Fruit fly (Drosophila melanogaster) whole organism, embryonic: Measurements from ENCODE around the gene CG11970.
A peak's percentile ranks its signal among the peaks of the same experiment; 100 is the strongest.

ENCODE experiments used
- Ada2b ChIP-seq: fragments of 200-800 bp; sonication (Bioruptor generic); IDR thresholded peaks from 2 replicates; pipeline ENCODE4 v1.3.6; 2022; ENCODE audit warnings: missing biosample characterization, missing genetic modification characterization
- Atf-2 ChIP-seq: fragments of 200-800 bp; sonication (Bioruptor generic); optimal IDR thresholded peaks from 2 replicates; lab custom pipeline; 2016; ENCODE audit warnings: missing biosample characterization, missing genetic modification characterization
- Atf6 ChIP-seq: fragments of 200-800 bp; sonication (Bioruptor generic); IDR thresholded peaks from 2 replicates; pipeline ENCODE4 v1.3.6; 2022; ENCODE audit warnings: missing biosample characterization, missing genetic modification characterization
- Bteb2 ChIP-seq: fragments of 200-800 bp; sonication (Bioruptor generic); optimal IDR thresholded peaks from 2 replicates; lab custom pipeline; 2016; ENCODE audit warnings: missing biosample characterization, missing genetic modification characterization
- CG10431 ChIP-seq: fragments of 200-800 bp; sonication (Bioruptor generic); optimal IDR thresholded peaks from 3 replicates; lab custom pipeline; 2018; ENCODE audit warnings: missing biosample characterization, mild to moderate bottlenecking, missing genetic modification characterization
- CG10543 ChIP-seq: fragments of 200-800 bp; sonication (Bioruptor generic); optimal IDR thresholded peaks from 3 replicates; lab custom pipeline; 2017; ENCODE audit warnings: missing biosample characterization, mild to moderate bottlenecking, missing genetic modification characterization, moderate library complexity
- CG11456 ChIP-seq: fragments of 200-800 bp; sonication (Bioruptor generic); IDR thresholded peaks from 3 replicates; pipeline ENCODE4 v1.3.6; 2022; ENCODE audit warnings: missing biosample characterization, missing genetic modification characterization
- CG1233 ChIP-seq: fragments of 200-800 bp; sonication (Bioruptor generic); optimal IDR thresholded peaks from 4 replicates; lab custom pipeline; 2018; ENCODE audit warnings: missing biosample characterization, mild to moderate bottlenecking, missing genetic modification characterization
- CG14050 ChIP-seq: fragments of 200-800 bp; sonication (Bioruptor generic); IDR thresholded peaks from 3 replicates; pipeline ENCODE4 v1.3.6; 2022; ENCODE audit warnings: missing biosample characterization, missing genetic modification characterization
- CG15011 ChIP-seq: fragments of 200-800 bp; sonication (Bioruptor generic); optimal IDR thresholded peaks from 3 replicates; lab custom pipeline; 2018; ENCODE audit warnings: missing biosample characterization, mild to moderate bottlenecking, missing genetic modification characterization
- CG15479 ChIP-seq: fragments of 200-800 bp; sonication (Bioruptor generic); optimal IDR thresholded peaks from 3 replicates; lab custom pipeline; 2019; ENCODE audit warnings: missing biosample characterization, mild to moderate bottlenecking, missing genetic modification characterization, moderate library complexity
- CG42726 ChIP-seq: fragments of 200-800 bp; sonication (Bioruptor generic); IDR thresholded peaks from 2 replicates; pipeline ENCODE4 v1.3.6; 2022; ENCODE audit warnings: missing biosample characterization, missing genetic modification characterization; ENCODE audit not compliant: partially characterized antibody
- CG4424 ChIP-seq: fragments of 200-800 bp; sonication (Bioruptor generic); optimal IDR thresholded peaks from 3 replicates; lab custom pipeline; 2016; ENCODE audit warnings: missing biosample characterization, missing genetic modification characterization
- CG6683 ChIP-seq: fragments of 200-800 bp; sonication (Bioruptor generic); optimal IDR thresholded peaks from 2 replicates; lab custom pipeline; 2017; ENCODE audit warnings: missing biosample characterization, mild to moderate bottlenecking, missing genetic modification characterization, missing genetic modification reagents
- CG7372 ChIP-seq: fragments of 200-800 bp; sonication (Bioruptor generic); IDR thresholded peaks from 2 replicates; pipeline ENCODE4 v1.3.6; 2022; ENCODE audit warnings: missing biosample characterization, missing genetic modification characterization
- CG7745 ChIP-seq: fragments of 200-800 bp; sonication (Bioruptor generic); optimal IDR thresholded peaks from 2 replicates; lab custom pipeline; 2018; ENCODE audit warnings: missing biosample characterization, mild to moderate bottlenecking, missing genetic modification characterization, moderate library complexity
- CG8359 ChIP-seq: fragments of 200-800 bp; sonication (Bioruptor generic); optimal IDR thresholded peaks from 2 replicates; lab custom pipeline; 2017; ENCODE audit warnings: missing biosample characterization, mild to moderate bottlenecking, missing genetic modification characterization, borderline replicate concordance
- Dad ChIP-seq: fragments of 200-800 bp; sonication (Bioruptor generic); optimal IDR thresholded peaks from 3 replicates; lab custom pipeline; 2016; ENCODE audit warnings: missing biosample characterization, missing genetic modification characterization
- Drgx ChIP-seq: fragments of 200-800 bp; sonication (Bioruptor generic); IDR thresholded peaks from 2 replicates; pipeline ENCODE4 v1.3.6; 2022; ENCODE audit warnings: missing biosample characterization, missing genetic modification characterization
- HHEX ChIP-seq: fragments of 200-800 bp; sonication (Bioruptor generic); optimal IDR thresholded peaks from 3 replicates; lab custom pipeline; 2017; ENCODE audit warnings: missing biosample characterization, mild to moderate bottlenecking, missing genetic modification characterization, missing genetic modification reagents
- HLH54F ChIP-seq: fragments of 200-800 bp; sonication (Bioruptor generic); optimal IDR thresholded peaks from 3 replicates; lab custom pipeline; 2016; ENCODE audit warnings: missing biosample characterization, missing genetic modification characterization
- Hand ChIP-seq: fragments of 200-800 bp; sonication (Bioruptor generic); optimal IDR thresholded peaks from 2 replicates; lab custom pipeline; 2017; ENCODE audit warnings: mild to moderate bottlenecking, missing biosample characterization, missing genetic modification reagents, missing genetic modification characterization
- Hey ChIP-seq: fragments of 200-800 bp; sonication (Bioruptor generic); optimal IDR thresholded peaks from 3 replicates; lab custom pipeline; 2018; ENCODE audit warnings: missing biosample characterization, mild to moderate bottlenecking, missing genetic modification characterization
- HmgZ ChIP-seq: fragments of 200-800 bp; sonication (Bioruptor generic); optimal IDR thresholded peaks from 2 replicates; lab custom pipeline; 2018; ENCODE audit warnings: missing biosample characterization, mild to moderate bottlenecking, missing genetic modification characterization
- Nf-YB ChIP-seq: fragments of 200-800 bp; sonication (Bioruptor generic); optimal IDR thresholded peaks from 3 replicates; lab custom pipeline; 2019; ENCODE audit warnings: missing biosample characterization, mild to moderate bottlenecking, missing genetic modification characterization, moderate library complexity
- Oli ChIP-seq: fragments of 200-800 bp; sonication (Bioruptor generic); optimal IDR thresholded peaks from 2 replicates; lab custom pipeline; 2018; ENCODE audit warnings: missing biosample characterization, mild to moderate bottlenecking, missing genetic modification characterization, moderate library complexity
- Optix ChIP-seq: fragments of 200-800 bp; sonication (Bioruptor generic); IDR thresholded peaks from 3 replicates; pipeline ENCODE4 v1.3.6; 2022; ENCODE audit warnings: missing biosample characterization, missing genetic modification characterization
- Poxn ChIP-seq: fragments of 200-800 bp; sonication (Bioruptor generic); IDR thresholded peaks from 2 replicates; pipeline ENCODE4 v1.3.6; 2022; ENCODE audit warnings: missing biosample characterization, missing genetic modification characterization
- Ssrp ChIP-seq: fragments of 200-800 bp; sonication (Bioruptor generic); optimal IDR thresholded peaks from 2 replicates; lab custom pipeline; 2018; ENCODE audit warnings: missing biosample characterization, mild to moderate bottlenecking, missing genetic modification characterization, moderate library complexity
- Tbp ChIP-seq: fragments of >200 bp; optimal IDR thresholded peaks from 2 replicates; lab custom pipeline; 2018; ENCODE audit warnings: missing biosample characterization, missing genetic modification characterization
- YL-1 ChIP-seq: fragments of 200-800 bp; sonication (Bioruptor generic); optimal IDR thresholded peaks from 3 replicates; lab custom pipeline; 2017; ENCODE audit warnings: missing biosample characterization, mild to moderate bottlenecking, missing genetic modification characterization
- al ChIP-seq: fragments of 200-800 bp; sonication (Bioruptor generic); IDR thresholded peaks from 2 replicates; pipeline ENCODE4 v1.3.6; 2022; ENCODE audit warnings: missing biosample characterization, missing genetic modification characterization
- bcd ChIP-seq: fragments of 200-800 bp; sonication (Bioruptor generic); optimal IDR thresholded peaks from 2 replicates; lab custom pipeline; 2017; ENCODE audit warnings: missing biosample characterization, mild to moderate bottlenecking, missing genetic modification characterization
- cato ChIP-seq: fragments of 200-800 bp; sonication (Bioruptor generic); optimal IDR thresholded peaks from 2 replicates; lab custom pipeline; 2016; ENCODE audit warnings: missing biosample characterization, missing genetic modification characterization, borderline replicate concordance
- crp ChIP-seq, 2 experiments: fragments of 200-800 bp; sonication (Bioruptor generic); optimal IDR thresholded peaks; 2 replicates in 1 of 2; 3 replicates in 1 of 2; lab custom pipeline; 2017; ENCODE audit warnings: missing biosample characterization in 2 of 2, missing genetic modification characterization in 2 of 2, mild to moderate bottlenecking in 1 of 2, moderate library complexity in 1 of 2
- dimm ChIP-seq: fragments of 200-800 bp; sonication (Bioruptor generic); IDR thresholded peaks from 2 replicates; pipeline ENCODE4 v1.3.6; 2022; ENCODE audit warnings: missing biosample characterization, missing genetic modification characterization
- gem ChIP-seq: fragments of 200-800 bp; sonication (Bioruptor generic); optimal IDR thresholded peaks from 2 replicates; lab custom pipeline; 2019; ENCODE audit warnings: missing biosample characterization, mild to moderate bottlenecking, missing genetic modification characterization, moderate library complexity
- hbn ChIP-seq: fragments of 200-800 bp; sonication (Bioruptor generic); IDR thresholded peaks from 2 replicates; pipeline ENCODE4 v1.3.6; 2022; ENCODE audit warnings: missing biosample characterization, missing genetic modification characterization; ENCODE audit not compliant: partially characterized antibody
- hkb ChIP-seq, 2 experiments: fragments of 200-800 bp in 1 of 2; fragments of >200 bp in 1 of 2; sonication (Bioruptor generic) in 1 of 2; IDR thresholded peaks in 1 of 2; optimal IDR thresholded peaks in 1 of 2; 2 replicates each; pipeline versions ENCODE4 v1.3.6 to Lab custom; 2017 to 2022; ENCODE audit warnings: missing biosample characterization in 1 of 2, missing genetic modification characterization in 1 of 2
- jing ChIP-seq: fragments of 200-800 bp; sonication (Bioruptor generic); optimal IDR thresholded peaks from 2 replicates; lab custom pipeline; 2018; ENCODE audit warnings: missing biosample characterization, mild to moderate bottlenecking, missing genetic modification characterization
- nom ChIP-seq: fragments of 200-800 bp; sonication (Bioruptor generic); optimal IDR thresholded peaks from 2 replicates; lab custom pipeline; 2017; ENCODE audit warnings: missing biosample characterization, missing genetic modification characterization, mild to moderate bottlenecking, moderate library complexity, missing genetic modification reagents
- pfk ChIP-seq: fragments of 200-800 bp; sonication (Bioruptor generic); optimal IDR thresholded peaks from 2 replicates; lab custom pipeline; 2018; ENCODE audit warnings: missing biosample characterization, mild to moderate bottlenecking, missing genetic modification characterization, moderate library complexity
- phol ChIP-seq: fragments of 200-800 bp; sonication (Bioruptor generic); optimal IDR thresholded peaks from 3 replicates; lab custom pipeline; 2018; ENCODE audit warnings: missing biosample characterization, mild to moderate bottlenecking, missing genetic modification characterization, moderate library complexity
- row ChIP-seq: fragments of 200-800 bp; sonication (Bioruptor generic); IDR thresholded peaks from 3 replicates; pipeline ENCODE4 v1.3.6; 2022; ENCODE audit warnings: missing biosample characterization, missing genetic modification characterization
- slp2 ChIP-seq: fragments of 200-800 bp; sonication (Bioruptor generic); optimal IDR thresholded peaks from 2 replicates; lab custom pipeline; 2016; ENCODE audit warnings: missing biosample characterization, missing genetic modification characterization
- sna ChIP-seq: fragments of 200-800 bp; sonication (Bioruptor generic); IDR thresholded peaks from 2 replicates; pipeline ENCODE4 v1.3.6; 2022; ENCODE audit warnings: missing biosample characterization, missing genetic modification characterization; ENCODE audit not compliant: partially characterized antibody
- tio ChIP-seq: fragments of 200-800 bp; sonication (Bioruptor generic); optimal IDR thresholded peaks from 2 replicates; lab custom pipeline; 2017; ENCODE audit warnings: missing biosample characterization, missing genetic modification characterization, inconsistent platforms
- wek ChIP-seq: fragments of 200-800 bp; sonication (Bioruptor generic); optimal IDR thresholded peaks from 3 replicates; lab custom pipeline; 2018; ENCODE audit warnings: missing biosample characterization, mild to moderate bottlenecking, missing genetic modification characterization, moderate library complexity

Gene CG11970

dm6 chr3R:9013765-9014380 is 29.4 kb downstream of the CG11970 start (continued):
- TF ChIP-seq CG10431 (GFP tag; lab: Kevin White, UChicago) (no peak), nom (GFP tag; lab: Kevin White, UChicago) (peak; percentile 38), CG11456 (GFP tag; lab: Robert Waterston, UW) (0 out of 3 replicates have a peak, but pooled peaks have one; percentile 21), Hand (GFP tag; lab: Kevin White, UChicago) (no peak), row (GFP tag; lab: Robert Waterston, UW) (peak; percentile 56), HHEX (GFP tag; lab: Kevin White, UChicago) (peak; percentile 27), Hey (tag; lab: Kevin White, UChicago) (no peak), CG4424 (peak; percentile 25), bcd (GFP tag; lab: Kevin White, UChicago) (no peak), dimm (GFP tag; lab: Robert Waterston, UW) (no peak), jing (no peak), pfk (GFP tag; lab: Kevin White, UChicago) (no peak), CG15479 (GFP tag; lab: Kevin White, UChicago) (peak; percentile 6), CG1233 (GFP tag; lab: Kevin White, UChicago) (peak; percentile 10), CG10543 (GFP tag; lab: Kevin White, UChicago) (peak; percentile 78), YL-1 (GFP tag; lab: Kevin White, UChicago) (peak; percentile 89), CG15011 (GFP tag; lab: Kevin White, UChicago) (no peak), CG8359 (GFP tag; lab: Kevin White, UChicago) (no peak), hkb (optimal IDR thresholded peaks at IDR 0.05; lab: Kevin White, UChicago) (peak; percentile 33), hkb (GFP tag; IDR thresholded peaks at IDR 0.05; lab: Robert Waterston, UW) (0 out of 2 replicates have a peak, but pooled peaks have one; percentile 12), Atf-2 (GFP tag; lab: Kevin White, UChicago) (peak; percentile 22), Nf-YB (peak; percentile 28), gem (tag; lab: Kevin White, UChicago) (no peak), Ssrp (tag; lab: Kevin White, UChicago) (peak; percentile 3), CG7745 (tag; lab: Kevin White, UChicago) (no peak), al (GFP tag; lab: Robert Waterston, UW) (no peak), HmgZ (tag; lab: Kevin White, UChicago) (peak; percentile 76), CG42726 (GFP tag; lab: Robert Waterston, UW) (no peak), HLH54F (GFP tag; lab: Kevin White, UChicago) (peak; percentile 42), Poxn (GFP tag; lab: Robert Waterston, UW) (no peak), CG14050 (no peak), Ada2b (GFP tag; lab: Robert Waterston, UW) (0 out of 2 replicates have a peak, but pooled peaks have one; percentile 31), slp2 (GFP tag; lab: Kevin White, UChicago) (peak; percentile 47), Drgx (GFP tag; lab: Robert Waterston, UW) (peak; percentile 12), hbn (GFP tag; lab: Robert Waterston, UW) (no peak), wek (GFP tag; lab: Kevin White, UChicago) (no peak), tio (GFP tag; lab: Kevin White, UChicago) (no peak), sna (GFP tag; lab: Robert Waterston, UW) (0 out of 2 replicates have a peak, but pooled peaks have one; percentile 46), cato (GFP tag; lab: Kevin White, UChicago) (no peak), CG7372 (peak; percentile 34; the same call in 1 of the 2 replicates), Tbp (GFP tag; lab: Kevin White, UChicago) (no peak), Optix (no peak), phol (tag; lab: Kevin White, UChicago) (peak; percentile 47), CG6683 (no peak), Bteb2 (GFP tag; lab: Kevin White, UChicago) (peak; percentile 60), Atf6 (GFP tag; lab: Robert Waterston, UW) (peak; percentile 39; the same call in 1 of the 2 replicates), crp (GFP tag; optimal IDR thresholded peaks at IDR 0.05; lab: Kevin White, UChicago) (peak in 1 of 2 experiments; percentile 46), Oli (tag; lab: Kevin White, UChicago) (no peak), Dad (peak; percentile 27)
